Fruit fly (Drosophila melanogaster) whole organism, embryonic: ENCODE data around the gene CG32161.

ENCODE experiments used
- Atf3 ChIP-seq: fragments of 200-800 bp; sonication (Bioruptor generic); optimal IDR thresholded peaks from 3 replicates; lab custom pipeline; 2016; ENCODE audit warnings: missing biosample characterization, missing genetic modification characterization
- CG10274 ChIP-seq: fragments of 200-800 bp; sonication (Bioruptor generic); optimal IDR thresholded peaks from 3 replicates; lab custom pipeline; 2017; ENCODE audit warnings: missing biosample characterization, mild to moderate bottlenecking, missing genetic modification characterization
- CG10959 ChIP-seq: fragments of 200-800 bp; sonication (Bioruptor generic); IDR thresholded peaks from 2 replicates; pipeline ENCODE4 v1.3.6; 2022; ENCODE audit warnings: missing biosample characterization, missing genetic modification characterization
- CG11695 ChIP-seq: fragments of 200-800 bp; sonication (Bioruptor generic); IDR thresholded peaks from 3 replicates; pipeline ENCODE4 v1.3.6; 2022; ENCODE audit warnings: missing biosample characterization, missing genetic modification characterization
- CG11696 ChIP-seq: fragments of 200-800 bp; sonication (Bioruptor generic); IDR thresholded peaks from 2 replicates; pipeline ENCODE4 v1.3.6; 2022; ENCODE audit warnings: missing biosample characterization, missing genetic modification characterization
- CG11723 ChIP-seq: fragments of 200-800 bp; sonication (Bioruptor generic); optimal IDR thresholded peaks from 2 replicates; lab custom pipeline; 2017; ENCODE audit warnings: missing biosample characterization, mild to moderate bottlenecking, missing genetic modification characterization
- CG13123 ChIP-seq: fragments of 200-800 bp; sonication (Bioruptor generic); optimal IDR thresholded peaks from 2 replicates; lab custom pipeline; 2016; ENCODE audit warnings: missing biosample characterization, missing genetic modification characterization
- CG15479 ChIP-seq: fragments of 200-800 bp; sonication (Bioruptor generic); optimal IDR thresholded peaks from 3 replicates; lab custom pipeline; 2019; ENCODE audit warnings: missing biosample characterization, mild to moderate bottlenecking, missing genetic modification characterization, moderate library complexity
- CG15601 ChIP-seq: fragments of 200-800 bp; sonication (Bioruptor generic); optimal IDR thresholded peaks from 3 replicates; lab custom pipeline; 2019; ENCODE audit warnings: missing biosample characterization, mild to moderate bottlenecking, missing genetic modification characterization, moderate library complexity
- CG17829 ChIP-seq: fragments of 200-800 bp; optimal IDR thresholded peaks from 2 replicates; lab custom pipeline; 2019; ENCODE audit warnings: missing biosample characterization, mild to moderate bottlenecking, missing genetic modification characterization, moderate library complexity
- CG2199 ChIP-seq: fragments of 200-800 bp; sonication (Bioruptor generic); IDR thresholded peaks from 3 replicates; pipeline ENCODE4 v1.3.6; 2022; ENCODE audit warnings: missing biosample characterization, missing genetic modification characterization
- CG2678 ChIP-seq: fragments of 200-800 bp; sonication (Bioruptor generic); optimal IDR thresholded peaks from 3 replicates; lab custom pipeline; 2019; ENCODE audit warnings: missing biosample characterization, mild to moderate bottlenecking, missing genetic modification characterization, moderate library complexity
- CG30431 ChIP-seq: fragments of 200-800 bp; sonication (Bioruptor generic); optimal IDR thresholded peaks from 2 replicates; lab custom pipeline; 2017; ENCODE audit warnings: missing biosample characterization, missing genetic modification characterization
- CG32772 ChIP-seq: fragments of 200-800 bp; sonication (Bioruptor generic); IDR thresholded peaks from 2 replicates; pipeline ENCODE4 v1.3.6; 2022; ENCODE audit warnings: missing biosample characterization, missing genetic modification characterization
- CG3281 ChIP-seq: fragments of 200-800 bp; sonication (Bioruptor generic); optimal IDR thresholded peaks from 3 replicates; lab custom pipeline; 2017; ENCODE audit warnings: missing biosample characterization, mild to moderate bottlenecking, missing genetic modification characterization
- CG34422 ChIP-seq: fragments of 200-800 bp; sonication (Bioruptor generic); IDR thresholded peaks from 3 replicates; pipeline ENCODE4 v1.3.6; 2022; ENCODE audit warnings: missing biosample characterization, missing genetic modification characterization
- CG4360 ChIP-seq: fragments of 200-800 bp; sonication (Bioruptor generic); IDR thresholded peaks from 2 replicates; pipeline ENCODE4 v1.3.6; 2022; ENCODE audit warnings: missing biosample characterization, missing genetic modification characterization
- CG6254 ChIP-seq: fragments of 200-800 bp; sonication (Bioruptor generic); optimal IDR thresholded peaks from 3 replicates; lab custom pipeline; 2017; ENCODE audit warnings: mild to moderate bottlenecking, missing biosample characterization, missing genetic modification reagents, missing genetic modification characterization
- CG6791 ChIP-seq: fragments of 200-800 bp; sonication (Bioruptor generic); IDR thresholded peaks from 3 replicates; pipeline ENCODE4 v1.3.6; 2022; ENCODE audit warnings: missing biosample characterization, missing genetic modification characterization; ENCODE audit not compliant: partially characterized antibody
- CG7556 ChIP-seq: fragments of 200-800 bp; sonication (Bioruptor generic); optimal IDR thresholded peaks from 2 replicates; lab custom pipeline; 2017; ENCODE audit warnings: missing biosample characterization, mild to moderate bottlenecking, missing genetic modification characterization
- CG8290 ChIP-seq, 3 experiments: fragments of 200-800 bp; sonication (Bioruptor generic); optimal IDR thresholded peaks; 2 replicates each; lab custom pipeline; 2016 to 2019; ENCODE audit warnings: missing biosample characterization in 3 of 3, missing genetic modification characterization in 3 of 3, mild to moderate bottlenecking in 2 of 3, moderate library complexity in 1 of 3
- CG9797 ChIP-seq: fragments of 200-800 bp; sonication (Bioruptor generic); optimal IDR thresholded peaks from 3 replicates; lab custom pipeline; 2018; ENCODE audit warnings: missing biosample characterization, mild to moderate bottlenecking, missing genetic modification characterization
- Dad ChIP-seq: fragments of 200-800 bp; sonication (Bioruptor generic); optimal IDR thresholded peaks from 3 replicates; lab custom pipeline; 2016; ENCODE audit warnings: missing biosample characterization, missing genetic modification characterization
- Dref ChIP-seq: fragments of 200-800 bp; sonication (Bioruptor generic); IDR thresholded peaks from 2 replicates; pipeline ENCODE4 v1.3.6; 2022; ENCODE audit warnings: missing biosample characterization, missing genetic modification characterization
- E2f2 ChIP-seq: fragments of 200-800 bp; sonication (Bioruptor generic); IDR thresholded peaks from 2 replicates; pipeline ENCODE4 v1.3.6; 2022; ENCODE audit warnings: missing biosample characterization, missing genetic modification characterization
- Hr3 ChIP-seq: fragments of 200-800 bp; sonication (Bioruptor generic); optimal IDR thresholded peaks from 3 replicates; lab custom pipeline; 2016; ENCODE audit warnings: missing biosample characterization, missing genetic modification characterization
- Lhr ChIP-seq: fragments of 200-800 bp; sonication (Bioruptor generic); optimal IDR thresholded peaks from 3 replicates; lab custom pipeline; 2017; ENCODE audit warnings: mild to moderate bottlenecking, missing biosample characterization, missing genetic modification reagents, missing genetic modification characterization
- MBD-R2 ChIP-seq: fragments of 200-800 bp; sonication (Bioruptor generic); IDR thresholded peaks from 2 replicates; pipeline ENCODE4 v1.3.6; 2022; ENCODE audit warnings: missing biosample characterization, missing genetic modification characterization
- Mad ChIP-seq: fragments of 200-800 bp; sonication (Bioruptor generic); optimal IDR thresholded peaks from 2 replicates; lab custom pipeline; 2016; ENCODE audit warnings: missing biosample characterization, missing genetic modification characterization
- Opbp ChIP-seq: fragments of 200-800 bp; sonication (Bioruptor generic); IDR thresholded peaks from 3 replicates; pipeline ENCODE4 v1.3.6; 2022; ENCODE audit warnings: missing biosample characterization, missing genetic modification characterization; ENCODE audit not compliant: partially characterized antibody
- Rfx ChIP-seq: fragments of 200-800 bp; sonication (Bioruptor generic); IDR thresholded peaks from 2 replicates; pipeline ENCODE4 v1.3.6; 2022; ENCODE audit warnings: missing biosample characterization, missing genetic modification characterization
- Ssrp ChIP-seq: fragments of 200-800 bp; sonication (Bioruptor generic); optimal IDR thresholded peaks from 2 replicates; lab custom pipeline; 2018; ENCODE audit warnings: missing biosample characterization, mild to moderate bottlenecking, missing genetic modification characterization, moderate library complexity
- Xbp1 ChIP-seq: fragments of 200-800 bp; sonication (Bioruptor generic); optimal IDR thresholded peaks from 3 replicates; lab custom pipeline; 2016; ENCODE audit warnings: missing biosample characterization, mild to moderate bottlenecking, missing genetic modification characterization
- Xrp1 ChIP-seq: fragments of 200-800 bp; sonication (Bioruptor generic); IDR thresholded peaks from 2 replicates; pipeline ENCODE4 v1.3.6; 2022; ENCODE audit warnings: missing biosample characterization, missing genetic modification characterization
- ab ChIP-seq: fragments of 200-800 bp; sonication (Bioruptor generic); optimal IDR thresholded peaks from 2 replicates; lab custom pipeline; 2016; ENCODE audit warnings: missing biosample characterization, missing genetic modification characterization
- aop ChIP-seq: fragments of 200-800 bp; sonication (Bioruptor generic); IDR thresholded peaks from 2 replicates; pipeline ENCODE4 v1.3.6; 2022; ENCODE audit warnings: missing biosample characterization, missing genetic modification characterization
- ara ChIP-seq: fragments of 200-800 bp; sonication (Bioruptor generic); IDR thresholded peaks from 2 replicates; pipeline ENCODE4 v1.3.6; 2022; ENCODE audit warnings: missing biosample characterization, missing genetic modification characterization
- az2 ChIP-seq: fragments of 200-800 bp; sonication (Bioruptor generic); optimal IDR thresholded peaks from 3 replicates; lab custom pipeline; 2016; ENCODE audit warnings: missing biosample characterization, missing genetic modification characterization
- chn ChIP-seq: fragments of 200-800 bp; sonication (Bioruptor generic); optimal IDR thresholded peaks from 2 replicates; lab custom pipeline; 2016; ENCODE audit warnings: missing biosample characterization, missing genetic modification characterization
- ci ChIP-seq: fragments of 200-800 bp; sonication (Bioruptor generic); IDR thresholded peaks from 3 replicates; pipeline ENCODE4 v1.3.6; 2022; ENCODE audit warnings: missing biosample characterization, missing genetic modification characterization
- dimm ChIP-seq: fragments of 200-800 bp; sonication (Bioruptor generic); IDR thresholded peaks from 2 replicates; pipeline ENCODE4 v1.3.6; 2022; ENCODE audit warnings: missing biosample characterization, missing genetic modification characterization
- hth ChIP-seq: fragments of >200 bp; optimal IDR thresholded peaks from 2 replicates; lab custom pipeline; 2017; ENCODE audit warnings: inconsistent platforms
- ind ChIP-seq: fragments of 200-800 bp; sonication (Bioruptor generic); optimal IDR thresholded peaks from 3 replicates; lab custom pipeline; 2016; ENCODE audit warnings: missing biosample characterization, missing genetic modification characterization
- mirr ChIP-seq: fragments of 200-800 bp; sonication (Bioruptor generic); optimal IDR thresholded peaks from 3 replicates; lab custom pipeline; 2018; ENCODE audit warnings: missing biosample characterization, mild to moderate bottlenecking, missing genetic modification characterization
- nmo ChIP-seq: fragments of 200-800 bp; sonication (Bioruptor generic); optimal IDR thresholded peaks from 2 replicates; lab custom pipeline; 2018; ENCODE audit warnings: missing biosample characterization, mild to moderate bottlenecking, missing genetic modification characterization, moderate library complexity
- psq ChIP-seq: fragments of 200-800 bp; sonication (Bioruptor generic); optimal IDR thresholded peaks from 2 replicates; lab custom pipeline; 2017; ENCODE audit warnings: missing biosample characterization, missing genetic modification characterization
- sens ChIP-seq: fragments of 200-800 bp; sonication (Bioruptor generic); peaks from one replicate; lab custom pipeline; 2016; ENCODE audit warnings: missing biosample characterization, missing genetic modification characterization
- so ChIP-seq: fragments of 200-800 bp; sonication (Bioruptor generic); IDR thresholded peaks from 3 replicates; pipeline ENCODE4 v1.3.6; 2022; ENCODE audit warnings: missing biosample characterization, missing genetic modification characterization
- stwl ChIP-seq: fragments of 200-800 bp; sonication (Bioruptor generic); optimal IDR thresholded peaks from 3 replicates; lab custom pipeline; 2018; ENCODE audit warnings: missing biosample characterization, mild to moderate bottlenecking, missing genetic modification characterization, moderate library complexity
- sug ChIP-seq: fragments of 200-800 bp; optimal IDR thresholded peaks from 2 replicates; lab custom pipeline; 2019; ENCODE audit warnings: missing biosample characterization, mild to moderate bottlenecking, missing genetic modification characterization, moderate library complexity
- yki ChIP-seq: fragments of >200 bp; optimal IDR thresholded peaks from 3 replicates; lab custom pipeline; 2018
- zen ChIP-seq: fragments of 200-800 bp; sonication (Bioruptor generic); optimal IDR thresholded peaks from 3 replicates; lab custom pipeline; 2018; ENCODE audit warnings: missing biosample characterization, mild to moderate bottlenecking, missing genetic modification characterization, moderate library complexity
- zf30C ChIP-seq: fragments of 200-800 bp; sonication (Bioruptor generic); optimal IDR thresholded peaks from 3 replicates; lab custom pipeline; 2018; ENCODE audit warnings: missing biosample characterization, mild to moderate bottlenecking, missing genetic modification characterization

The CG32161 gene

dm6 chr3L:16860879-16861278, 14.9 kb downstream of the CG32161 start (continued):
- TF ChIP-seq CG30431 (GFP tag; lab: Kevin White, UChicago) (no peak), Atf3 (no peak), mirr (GFP tag; lab: Kevin White, UChicago) (no peak), CG7556 (GFP tag; lab: Kevin White, UChicago) (no peak), CG17829 (tag; lab: Kevin White, UChicago) (peak; percentile 3), CG9797 (GFP tag; lab: Kevin White, UChicago) (peak; percentile 54), ind (no peak), sens (GFP tag; lab: Kevin White, UChicago) (peak; percentile 66), Xbp1 (GFP tag; lab: Kevin White, UChicago) (no peak), CG6254 (GFP tag; lab: Kevin White, UChicago) (no peak), hth (no peak), Opbp (GFP tag; lab: Robert Waterston, UW) (no peak), CG6791 (GFP tag; lab: Robert Waterston, UW) (peak; percentile 45; the same call in 1 of the 3 replicates), nmo (GFP tag; lab: Kevin White, UChicago) (no peak), E2f2 (GFP tag; lab: Robert Waterston, UW) (no peak), CG10274 (GFP tag; lab: Kevin White, UChicago) (no peak), CG2199 (no peak), Lhr (peak; percentile 11), ara (GFP tag; lab: Robert Waterston, UW) (no peak), CG3281 (no peak), zf30C (GFP tag; lab: Kevin White, UChicago) (no peak), so (GFP tag; lab: Robert Waterston, UW) (no peak), dimm (GFP tag; lab: Robert Waterston, UW) (no peak), Hr3 (GFP tag; lab: Kevin White, UChicago) (no peak), ab (GFP tag; lab: Kevin White, UChicago) (no peak), Xrp1 (no peak), CG2678 (no peak), aop (GFP tag; lab: Robert Waterston, UW) (no peak), CG34422 (GFP tag; lab: Robert Waterston, UW) (no peak), CG11695 (GFP tag; lab: Robert Waterston, UW) (no peak), CG11723 (GFP tag; lab: Kevin White, UChicago) (no peak), chn (GFP tag; lab: Kevin White, UChicago) (no peak), psq (GFP tag; lab: Kevin White, UChicago) (no peak), CG13123 (no peak), ci (no peak), az2 (GFP tag; lab: Kevin White, UChicago) (no peak), Mad (GFP tag; lab: Kevin White, UChicago) (no peak), zen (tag; lab: Kevin White, UChicago) (no peak), CG4360 (no peak), Dref (GFP tag; lab: Robert Waterston, UW) (no peak), CG10959 (GFP tag; lab: Robert Waterston, UW) (no peak), Dad (GFP tag; lab: Kevin White, UChicago) (no peak), CG11696 (GFP tag; lab: Robert Waterston, UW) (no peak), MBD-R2 (GFP tag; lab: Robert Waterston, UW) (no peak), CG8290 (GFP tag; optimal IDR thresholded peaks at IDR 0.05; lab: Kevin White, UChicago) (peak; percentile 27), CG8290 (tag; optimal IDR thresholded peaks at IDR 0.05; lab: Kevin White, UChicago) (no peak), stwl (tag; lab: Kevin White, UChicago) (peak; percentile 74), yki (lab: Kevin White, UChicago) (no peak), Rfx (no peak), CG15479 (GFP tag; lab: Kevin White, UChicago) (no peak), CG15601 (tag; lab: Kevin White, UChicago) (no peak), Ssrp (tag; lab: Kevin White, UChicago) (no peak), sug (no peak), CG32772 (GFP tag; lab: Robert Waterston, UW) (no peak)
